Worm (Caenorhabditis elegans) whole organism, L1 larva: ENCODE data around the gene W02B12.13.

Experiments used
- blmp-1 ChIP-seq: fragments of 150-350 bp; optimal IDR thresholded peaks from 2 replicates; lab custom pipeline; 2014; ENCODE audit warnings: missing biosample characterization, missing genetic modification characterization
- ceh-82 ChIP-seq, 3 experiments: fragments of 150-350 bp in 1 of 3; sonication (generic microtip) in 2 of 3; optimal IDR thresholded peaks; 2 replicates each; lab custom pipeline; 2014 to 2017; ENCODE audit warnings: missing biosample characterization in 3 of 3, missing genetic modification characterization in 3 of 3
- ceh-88 ChIP-seq: fragments of 200-800 bp; sonication (Bioruptor generic); IDR thresholded peaks from 2 replicates; pipeline ENCODE4 v1.3.6; 2022; ENCODE audit warnings: missing genetic modification characterization, missing compliant biosample characterization
- efl-1 ChIP-seq, 4 experiments: fragments of 150-350 bp; optimal IDR thresholded peaks in 3 of 4; peaks in 1 of 4; 1 replicate in 1 of 4; 2 replicates in 3 of 4; lab custom pipeline; 2014; ENCODE audit warnings: missing biosample characterization in 2 of 4, missing genetic modification characterization in 2 of 4, missing genetic modification reagents in 2 of 4
- elt-2 ChIP-seq: sonication (generic microtip); optimal IDR thresholded peaks from 2 replicates; lab custom pipeline; 2016; ENCODE audit warnings: missing genetic modification characterization, mild to moderate bottlenecking, inconsistent platforms, missing compliant biosample characterization, missing genetic modification reagents
- elt-3 ChIP-seq, 6 experiments: fragments of 150-350 bp in 1 of 6; sonication (generic microtip); optimal IDR thresholded peaks; 2 replicates each; lab custom pipeline; 2017 to 2018; ENCODE audit warnings: missing biosample characterization in 6 of 6, missing genetic modification characterization in 6 of 6, inconsistent platforms in 1 of 6
- fkh-8 ChIP-seq: sonication (generic microtip); optimal IDR thresholded peaks from 2 replicates; lab custom pipeline; 2016; ENCODE audit warnings: mild to moderate bottlenecking, missing genetic modification characterization, missing compliant biosample characterization
- hlh-4 ChIP-seq: sonication (generic microtip); optimal IDR thresholded peaks from 2 replicates; lab custom pipeline; 2016; ENCODE audit warnings: mild to moderate bottlenecking, missing genetic modification characterization, missing compliant biosample characterization
- hpl-2 ChIP-seq: fragments of 150-350 bp; optimal IDR thresholded peaks from 2 replicates; lab custom pipeline; 2014; ENCODE audit warnings: missing biosample characterization, missing genetic modification reagents, missing genetic modification characterization
- lin-14 ChIP-seq: fragments of 200-800 bp; sonication (Bioruptor generic); optimal IDR thresholded peaks from 2 replicates; lab custom pipeline; 2018; ENCODE audit warnings: mild to moderate bottlenecking, missing genetic modification characterization, moderate library complexity, missing compliant biosample characterization
- lin-39 ChIP-seq: fragments of 150-350 bp; optimal IDR thresholded peaks from 2 replicates; lab custom pipeline; 2014; ENCODE audit warnings: missing biosample characterization, missing genetic modification reagents, missing genetic modification characterization
- lir-3 ChIP-seq: sonication (generic microtip); optimal IDR thresholded peaks from 2 replicates; lab custom pipeline; 2016; ENCODE audit warnings: mild to moderate bottlenecking, missing genetic modification characterization, moderate library complexity, missing compliant biosample characterization; ENCODE audit not compliant: poor library complexity
- lsy-2 ChIP-seq, 2 experiments: fragments of 150-350 bp; optimal IDR thresholded peaks; 2 replicates each; lab custom pipeline; 2014; ENCODE audit warnings: missing biosample characterization in 2 of 2, missing genetic modification characterization in 2 of 2
- mdl-1 ChIP-seq, 2 experiments: fragments of 150-350 bp; optimal IDR thresholded peaks; 2 replicates each; lab custom pipeline; 2014 to 2017; ENCODE audit warnings: missing biosample characterization in 2 of 2, missing genetic modification characterization in 2 of 2, inconsistent platforms in 1 of 2
- nhr-12 ChIP-seq: sonication (generic microtip); optimal IDR thresholded peaks from 2 replicates; lab custom pipeline; 2017; ENCODE audit warnings: missing biosample characterization, missing genetic modification characterization
- nhr-19 ChIP-seq: fragments of 200-800 bp; sonication (Bioruptor generic); conservative IDR thresholded peaks from 2 replicates; pipeline ENCODE4 v1.3.6; 2022; ENCODE audit warnings: missing genetic modification characterization, missing compliant biosample characterization
- nhr-28 ChIP-seq: fragments of 150-350 bp; optimal IDR thresholded peaks from 2 replicates; lab custom pipeline; 2014; ENCODE audit warnings: missing biosample characterization, missing genetic modification characterization
- nhr-71 ChIP-seq: sonication (generic microtip); optimal IDR thresholded peaks from 2 replicates; lab custom pipeline; 2016; ENCODE audit warnings: mild to moderate bottlenecking, missing genetic modification characterization, moderate library complexity, missing compliant biosample characterization
- pag-3 ChIP-seq: sonication (generic microtip); optimal IDR thresholded peaks from 2 replicates; lab custom pipeline; 2017; ENCODE audit warnings: missing genetic modification characterization, mild to moderate bottlenecking, missing compliant biosample characterization, antibody characterized with exemption, borderline replicate concordance; ENCODE audit not compliant: insufficient read depth
- pax-3 ChIP-seq: fragments of 200-800 bp; sonication (Bioruptor generic); optimal IDR thresholded peaks from 2 replicates; lab custom pipeline; 2018; ENCODE audit warnings: mild to moderate bottlenecking, missing genetic modification characterization, moderate library complexity, missing compliant biosample characterization
- rnt-1 ChIP-seq: sonication (generic microtip); optimal IDR thresholded peaks from 2 replicates; lab custom pipeline; 2016; ENCODE audit warnings: mild to moderate bottlenecking, missing genetic modification characterization, moderate library complexity, missing compliant biosample characterization
- sup-37 ChIP-seq: fragments of 200-800 bp; sonication (Bioruptor generic); optimal IDR thresholded peaks from 2 replicates; lab custom pipeline; 2018; ENCODE audit warnings: mild to moderate bottlenecking, missing genetic modification characterization, missing compliant biosample characterization
- unc-130 ChIP-seq: fragments of 150-350 bp; optimal IDR thresholded peaks from 2 replicates; lab custom pipeline; 2017; ENCODE audit warnings: missing biosample characterization, missing genetic modification characterization, inconsistent platforms
- unc-30 ChIP-seq: sonication (generic microtip); optimal IDR thresholded peaks from 2 replicates; lab custom pipeline; 2017; ENCODE audit warnings: missing biosample characterization, missing genetic modification characterization
- unc-98 ChIP-seq: fragments of 200-800 bp; sonication (Bioruptor generic); IDR thresholded peaks from 2 replicates; pipeline ENCODE4 v1.3.6; 2022; ENCODE audit warnings: missing genetic modification characterization, missing compliant biosample characterization
- vab-15 ChIP-seq: sonication (generic microtip); optimal IDR thresholded peaks from 2 replicates; lab custom pipeline; 2017; ENCODE audit warnings: missing genotype, mild to moderate bottlenecking, missing genetic modification characterization, missing compliant biosample characterization
- zip-4 ChIP-seq: fragments of 200-800 bp; sonication (Bioruptor generic); optimal IDR thresholded peaks from 2 replicates; lab custom pipeline; 2018; ENCODE audit warnings: mild to moderate bottlenecking, missing genetic modification characterization, moderate library complexity, missing compliant biosample characterization

Gene W02B12.13

DNA sequence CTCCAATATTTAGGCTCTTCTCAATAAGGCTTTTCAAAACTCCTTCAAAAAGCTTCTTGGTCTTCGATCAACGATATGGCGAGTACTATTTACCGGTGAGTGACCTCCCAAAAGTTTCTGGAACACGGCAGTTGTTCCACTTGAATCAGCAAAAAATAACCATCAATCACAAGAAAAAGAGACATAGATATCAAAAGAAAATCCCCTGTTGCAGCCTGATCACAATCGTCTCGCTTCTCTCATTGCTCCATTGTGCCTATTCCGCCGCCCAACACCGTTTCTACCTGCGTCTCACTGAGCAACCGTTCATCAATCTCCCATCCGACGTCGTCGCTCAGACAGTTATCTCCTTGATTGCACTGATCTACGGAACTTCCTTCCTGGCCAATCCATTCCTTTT, 51.7 kb downstream of the W02B12.13 start, which contains the start of gene emc-5:
Gene emc-5, plus strand, starts transcription at position 14 of the 400 bp plus-strand sequence.
- TF ChIP-seq nhr-12 (tag; lab: Kevin White, UChicago) (no peak), ceh-88 (GFP tag; lab: Robert Waterston, UW) (no peak), nhr-71 (tag; lab: Kevin White, UChicago) (peak; percentile 47), lir-3 (tag; lab: Kevin White, UChicago) (peak; percentile 14), lsy-2 (tag; optimal IDR thresholded peaks at IDR 0.05; lab: Kevin White, UChicago) (peak in 1 of 2 experiments; percentile 42), nhr-19 (GFP tag; lab: Robert Waterston, UW) (peak; percentile 31), zip-4 (GFP tag; lab: Kevin White, UChicago) (no peak), elt-3 (tag; optimal IDR thresholded peaks at IDR 0.05; lab: Kevin White, UChicago) (no peak), rnt-1 (tag; lab: Kevin White, UChicago) (peak; percentile 75), efl-1 (optimal IDR thresholded peaks at IDR 0.05; lab: Kevin White, UChicago) (peak; percentile 3 to 15), efl-1 (GFP tag; optimal IDR thresholded peaks at IDR 0.05 in 1 of 2; lab: Kevin White, UChicago) (no peak), lin-14 (GFP tag; lab: Kevin White, UChicago) (peak; percentile 45), lin-39 (peak; percentile 73)

DNA sequence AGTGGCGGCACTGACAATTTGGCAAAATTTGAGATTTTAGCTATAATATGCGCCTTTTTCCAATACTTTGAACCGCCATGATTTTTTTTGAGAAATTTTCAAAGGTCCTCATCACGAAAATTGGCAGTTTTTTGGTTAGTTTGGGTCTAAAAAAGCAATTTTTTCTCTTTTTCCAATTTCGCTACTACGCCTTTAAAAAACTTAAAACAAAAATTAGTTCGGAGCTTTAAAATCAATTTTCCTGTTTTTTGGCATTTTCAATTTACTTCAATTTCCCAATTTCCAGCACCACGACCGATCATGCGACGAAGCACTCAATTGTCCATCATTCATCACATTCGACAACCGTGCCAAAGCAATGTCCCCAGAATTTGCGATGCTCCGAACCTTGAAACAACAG, 52.3 kb downstream of the W02B12.13 start, which contains the start of gene B0334.5:
Gene B0334.5, plus strand, starts transcription at position 301 of the 400 bp plus-strand sequence.
- TF ChIP-seq fkh-8 (tag; lab: Kevin White, UChicago) (no peak), pag-3 (tag; lab: Kevin White, UChicago) (no peak), nhr-71 (tag; lab: Kevin White, UChicago) (no peak), pax-3 (tag; lab: Kevin White, UChicago) (no peak), blmp-1 (no peak), unc-30 (tag; lab: Kevin White, UChicago) (no peak), nhr-12 (tag; lab: Kevin White, UChicago) (no peak), elt-2 (tag; lab: Kevin White, UChicago) (no peak), mdl-1 (tag; optimal IDR thresholded peaks at IDR 0.05; lab: Kevin White, UChicago) (no peak), unc-130 (no peak), hlh-4 (tag; lab: Kevin White, UChicago) (no peak), unc-98 (GFP tag; lab: Robert Waterston, UW) (no peak), nhr-28 (no peak), ceh-82 (tag; optimal IDR thresholded peaks at IDR 0.05; lab: Kevin White, UChicago) (no peak), hpl-2 (GFP tag; lab: Kevin White, UChicago) (no peak), vab-15 (tag; lab: Kevin White, UChicago) (no peak), sup-37 (GFP tag; lab: Kevin White, UChicago) (no peak)
